Worm (Caenorhabditis elegans) whole organism, late embryonic: Measurements from ENCODE around the gene msp-56.

Source experiments
- C08G9.2 ChIP-seq: sonication (generic microtip); optimal IDR thresholded peaks from 2 replicates; lab custom pipeline; 2016; ENCODE audit warnings: mild to moderate bottlenecking, missing genetic modification characterization, moderate library complexity, missing compliant biosample characterization
- F13H6.1 ChIP-seq: sonication (generic microtip); optimal IDR thresholded peaks from 2 replicates; lab custom pipeline; 2016; ENCODE audit warnings: missing genetic modification characterization, missing compliant biosample characterization
- K09A11.1 ChIP-seq: sonication (generic microtip); optimal IDR thresholded peaks from 2 replicates; lab custom pipeline; 2017; ENCODE audit warnings: antibody characterized with exemption, mild to moderate bottlenecking, missing genetic modification characterization, missing compliant biosample characterization; ENCODE audit not compliant: insufficient read depth
- Y22D7AL.16 ChIP-seq: sonication (generic microtip); optimal IDR thresholded peaks from 2 replicates; lab custom pipeline; 2016; ENCODE audit warnings: missing genetic modification characterization, missing compliant biosample characterization
- ceh-18 ChIP-seq: sonication (generic microtip); optimal IDR thresholded peaks from 2 replicates; lab custom pipeline; 2016; ENCODE audit warnings: missing genetic modification characterization, missing compliant biosample characterization
- ceh-19 ChIP-seq: fragments of 200-800 bp; sonication (Bioruptor generic); optimal IDR thresholded peaks from 2 replicates; lab custom pipeline; 2018; ENCODE audit warnings: mild to moderate bottlenecking, missing genetic modification characterization, missing compliant biosample characterization
- ceh-22 ChIP-seq: sonication (generic microtip); optimal IDR thresholded peaks from 2 replicates; lab custom pipeline; 2017; ENCODE audit warnings: missing biosample characterization, missing genetic modification characterization
- ceh-24 ChIP-seq: sonication (generic microtip); optimal IDR thresholded peaks from 2 replicates; lab custom pipeline; 2016; ENCODE audit warnings: mild to moderate bottlenecking, missing genetic modification characterization, missing compliant biosample characterization
- ceh-30 ChIP-seq: fragments of 150-350 bp; optimal IDR thresholded peaks from 2 replicates; lab custom pipeline; 2014; ENCODE audit warnings: missing biosample characterization, missing genetic modification characterization
- ceh-34 ChIP-seq: sonication (generic microtip); optimal IDR thresholded peaks from 2 replicates; lab custom pipeline; 2016; ENCODE audit warnings: mild to moderate bottlenecking, missing genetic modification characterization, missing compliant biosample characterization
- ceh-45 ChIP-seq: fragments of 200-800 bp; sonication (Bioruptor generic); IDR thresholded peaks from 2 replicates; pipeline ENCODE4 v1.3.6; 2022; ENCODE audit warnings: missing genetic modification reagents, missing genetic modification characterization, missing compliant biosample characterization
- ceh-9 ChIP-seq: sonication (generic microtip); optimal IDR thresholded peaks from 2 replicates; lab custom pipeline; 2016; ENCODE audit warnings: mild to moderate bottlenecking, missing genetic modification characterization, inconsistent platforms, missing compliant biosample characterization
- che-1 ChIP-seq: sonication (generic microtip); optimal IDR thresholded peaks from 2 replicates; lab custom pipeline; 2016; ENCODE audit warnings: mild to moderate bottlenecking, missing genetic modification characterization, missing compliant biosample characterization
- elt-4 ChIP-seq: sonication (generic microtip); optimal IDR thresholded peaks from 2 replicates; lab custom pipeline; 2016; ENCODE audit warnings: missing genetic modification characterization, missing compliant biosample characterization
- ets-4 ChIP-seq: sonication (generic microtip); optimal IDR thresholded peaks from 2 replicates; lab custom pipeline; 2016; ENCODE audit warnings: missing genetic modification characterization, missing compliant biosample characterization
- eyg-1 ChIP-seq: sonication (generic microtip); optimal IDR thresholded peaks from 2 replicates; lab custom pipeline; 2016; ENCODE audit warnings: missing genotype, missing genetic modification characterization, missing compliant biosample characterization
- fax-1 ChIP-seq: sonication (generic microtip); optimal IDR thresholded peaks from 2 replicates; lab custom pipeline; 2016; ENCODE audit warnings: missing genotype, missing genetic modification characterization, missing compliant biosample characterization
- fkh-10 ChIP-seq: fragments of 150-350 bp; optimal IDR thresholded peaks from 2 replicates; lab custom pipeline; 2014; ENCODE audit warnings: missing biosample characterization, missing genetic modification reagents, missing genetic modification characterization
- gmeb-2 ChIP-seq: sonication (generic microtip); optimal IDR thresholded peaks from 2 replicates; lab custom pipeline; 2016; ENCODE audit warnings: missing genetic modification characterization, inconsistent platforms, missing compliant biosample characterization
- hlh-15 ChIP-seq: sonication (generic microtip); optimal IDR thresholded peaks from 2 replicates; lab custom pipeline; 2016; ENCODE audit warnings: missing genetic modification characterization, missing compliant biosample characterization
- hlh-6 ChIP-seq: sonication (generic microtip); optimal IDR thresholded peaks from 2 replicates; lab custom pipeline; 2016; ENCODE audit warnings: missing genotype, missing genetic modification characterization, missing compliant biosample characterization
- lim-6 ChIP-seq: sonication (generic microtip); optimal IDR thresholded peaks from 2 replicates; lab custom pipeline; 2016; ENCODE audit warnings: missing genetic modification characterization, missing compliant biosample characterization
- lin-11 ChIP-seq: fragments of 200-800 bp; sonication (Bioruptor generic); optimal IDR thresholded peaks from 2 replicates; lab custom pipeline; 2018; ENCODE audit warnings: mild to moderate bottlenecking, missing genetic modification characterization, missing compliant biosample characterization
- madf-2 ChIP-seq: sonication (generic microtip); optimal IDR thresholded peaks from 2 replicates; lab custom pipeline; 2017; ENCODE audit warnings: missing genetic modification characterization, missing compliant biosample characterization
- mec-3 ChIP-seq: sonication (generic microtip); optimal IDR thresholded peaks from 2 replicates; lab custom pipeline; 2016; ENCODE audit warnings: borderline replicate concordance, missing genetic modification characterization, missing compliant biosample characterization
- nhr-11 ChIP-seq: fragments of 150-350 bp; optimal IDR thresholded peaks from 2 replicates; lab custom pipeline; 2014; ENCODE audit warnings: missing biosample characterization, missing genetic modification characterization
- nhr-232 ChIP-seq: sonication (generic microtip); optimal IDR thresholded peaks from 2 replicates; lab custom pipeline; 2016; ENCODE audit warnings: missing genetic modification characterization, missing compliant biosample characterization
- npax-4 ChIP-seq: sonication (generic microtip); optimal IDR thresholded peaks from 2 replicates; lab custom pipeline; 2016; ENCODE audit warnings: missing genetic modification characterization, missing compliant biosample characterization
- odd-2 ChIP-seq: sonication (generic microtip); optimal IDR thresholded peaks from 2 replicates; lab custom pipeline; 2017; ENCODE audit warnings: antibody characterized with exemption, mild to moderate bottlenecking, missing genetic modification characterization, missing compliant biosample characterization
- pag-3 ChIP-seq: sonication (generic microtip); optimal IDR thresholded peaks from 2 replicates; lab custom pipeline; 2016; ENCODE audit warnings: missing compliant biosample characterization, missing genetic modification characterization, borderline replicate concordance
- pat-9 ChIP-seq: fragments of 200-800 bp; sonication (Bioruptor generic); optimal IDR thresholded peaks from 2 replicates; lab custom pipeline; 2018; ENCODE audit warnings: mild to moderate bottlenecking, missing genetic modification characterization, moderate library complexity, missing compliant biosample characterization
- pha-4 ChIP-seq: fragments of 150-350 bp; optimal IDR thresholded peaks from 2 replicates; lab custom pipeline; 2018; ENCODE audit warnings: missing biosample characterization, missing genetic modification reagents, missing genetic modification characterization
- pqm-1 ChIP-seq: sonication (generic microtip); optimal IDR thresholded peaks from 2 replicates; lab custom pipeline; 2016; ENCODE audit warnings: missing genetic modification characterization, missing compliant biosample characterization
- sdc-2 ChIP-seq: sonication (generic microtip); optimal IDR thresholded peaks from 2 replicates; lab custom pipeline; 2016; ENCODE audit warnings: missing genotype, missing genetic modification characterization, missing compliant biosample characterization
- sox-4 ChIP-seq: sonication (generic microtip); optimal IDR thresholded peaks from 2 replicates; lab custom pipeline; 2017; ENCODE audit warnings: mild to moderate bottlenecking, missing genetic modification characterization, inconsistent platforms, missing compliant biosample characterization
- unc-3 ChIP-seq, 2 experiments: fragments of 200-800 bp in 1 of 2; sonication (Bioruptor generic) in 1 of 2; sonication (generic microtip) in 1 of 2; conservative IDR thresholded peaks in 1 of 2; optimal IDR thresholded peaks in 1 of 2; 2 replicates each; pipeline versions ENCODE4 v1.3.6 to Lab custom; 2016 to 2022; ENCODE audit warnings: missing compliant biosample characterization in 2 of 2, missing genetic modification characterization in 2 of 2, missing genetic modification reagents in 1 of 2

msp-56 gene

DNA sequence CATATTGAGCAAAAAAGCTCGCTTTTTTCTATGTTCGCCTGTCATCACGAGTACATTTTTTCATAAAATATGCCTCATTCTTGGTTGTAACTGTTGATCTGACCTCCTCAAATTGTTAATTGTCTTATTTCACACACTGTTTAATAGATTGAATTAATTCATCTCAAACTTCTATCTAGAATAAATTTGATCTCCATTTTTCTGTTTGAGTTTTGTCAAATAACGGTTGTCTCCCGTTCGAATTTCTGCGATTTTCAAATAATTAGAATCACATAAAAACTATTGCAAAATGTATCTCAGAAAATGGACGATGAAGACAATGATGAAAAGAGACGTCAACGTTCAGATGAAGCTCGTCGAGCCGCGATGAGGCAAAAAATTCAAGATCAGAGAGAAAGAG, 20.6 kb downstream of the msp-56 start, which contains the start of gene K07F5.14:
TSS of gene K07F5.14 (plus strand) at position 301 of the 400 bp plus-strand sequence.
- no peak for TF ChIP-seq Y22D7AL.16 (tag; lab: Kevin White, UChicago)
- no peak for TF ChIP-seq elt-4 (tag; lab: Kevin White, UChicago)
- no peak for TF ChIP-seq pqm-1
- TF ChIP-seq ceh-22, result no peak

DNA sequence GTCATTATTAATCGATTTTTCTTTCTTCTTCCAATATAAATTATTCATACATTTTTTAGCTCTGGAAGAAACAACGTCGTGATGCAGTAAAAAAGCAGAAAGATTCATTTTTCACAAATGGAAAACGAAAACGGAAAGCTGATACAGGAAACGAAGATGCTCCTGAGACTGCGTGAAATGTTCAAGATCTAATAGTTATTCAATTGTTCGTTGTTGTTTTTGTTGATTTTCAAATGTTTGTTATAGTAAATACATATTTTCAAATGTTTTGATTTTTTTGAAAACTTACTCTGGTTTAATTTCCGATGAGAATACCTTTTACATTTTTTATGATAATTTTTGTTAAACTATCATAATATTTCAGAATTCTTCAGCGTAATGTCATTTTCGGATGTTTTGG, 22.5 kb downstream of the msp-56 start, which contains the start of gene K07F5.16:
TSS of gene K07F5.16 (plus strand) at position 301 of the 400 bp plus-strand sequence.
- TF ChIP-seq pha-4 (no peak), ceh-24 (tag; lab: Kevin White, UChicago) (no peak), hlh-15 (tag; lab: Kevin White, UChicago) (no peak), ceh-45 (GFP tag; lab: Robert Waterston, UW) (no peak), che-1 (no peak), hlh-6 (tag; lab: Kevin White, UChicago) (no peak), elt-4 (tag; lab: Kevin White, UChicago) (no peak), ceh-30 (tag; lab: Kevin White, UChicago) (no peak), pag-3 (tag; lab: Kevin White, UChicago) (no peak), sox-4 (no peak), gmeb-2 (tag; lab: Kevin White, UChicago) (no peak), ets-4 (tag; lab: Kevin White, UChicago) (no peak), pat-9 (tag; lab: Kevin White, UChicago) (no peak), C08G9.2 (tag; lab: Kevin White, UChicago) (no peak), ceh-18 (no peak), nhr-232 (tag; lab: Kevin White, UChicago) (no peak), F13H6.1 (tag; lab: Kevin White, UChicago) (no peak), nhr-11 (tag; lab: Kevin White, UChicago) (no peak), ceh-34 (tag; lab: Kevin White, UChicago) (no peak), fkh-10 (GFP tag; lab: Kevin White, UChicago) (no peak)

DNA sequence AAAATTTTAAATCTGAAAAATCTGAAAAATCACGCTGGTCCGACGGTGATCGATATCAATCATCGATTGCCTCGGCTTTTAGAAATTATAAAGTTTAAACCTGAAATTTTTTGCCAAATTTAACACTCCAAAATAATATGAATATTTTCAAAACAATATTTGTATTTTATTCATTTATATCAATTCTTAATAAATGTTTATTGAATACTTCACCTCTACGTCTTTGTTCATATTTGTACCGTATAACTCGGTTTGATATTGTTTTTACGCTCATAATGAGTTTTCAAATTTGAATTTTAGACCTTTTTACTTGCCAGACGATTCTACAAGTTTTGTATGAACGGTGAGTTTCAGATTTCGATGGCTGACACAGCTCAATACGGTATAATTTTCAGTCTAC, 23.4 kb downstream of the msp-56 start, which contains the start of the genes K07F5.15 and K07F5.22:
TSS of gene K07F5.15 (plus strand) at position 301 of the 400 bp plus-strand sequence.
TSS of gene K07F5.22 (plus strand) at position 301 of the 400 bp plus-strand sequence.
- TF ChIP-seq che-1 (no peak), K09A11.1 (tag; lab: Kevin White, UChicago) (no peak), hlh-15 (tag; lab: Kevin White, UChicago) (no peak), fkh-10 (GFP tag; lab: Kevin White, UChicago) (no peak), npax-4 (no peak), fax-1 (tag; lab: Kevin White, UChicago) (no peak), sox-4 (no peak), madf-2 (no peak), ceh-9 (tag; lab: Kevin White, UChicago) (no peak), pat-9 (tag; lab: Kevin White, UChicago) (no peak), lim-6 (tag; lab: Kevin White, UChicago) (no peak), hlh-6 (tag; lab: Kevin White, UChicago) (no peak)

DNA sequence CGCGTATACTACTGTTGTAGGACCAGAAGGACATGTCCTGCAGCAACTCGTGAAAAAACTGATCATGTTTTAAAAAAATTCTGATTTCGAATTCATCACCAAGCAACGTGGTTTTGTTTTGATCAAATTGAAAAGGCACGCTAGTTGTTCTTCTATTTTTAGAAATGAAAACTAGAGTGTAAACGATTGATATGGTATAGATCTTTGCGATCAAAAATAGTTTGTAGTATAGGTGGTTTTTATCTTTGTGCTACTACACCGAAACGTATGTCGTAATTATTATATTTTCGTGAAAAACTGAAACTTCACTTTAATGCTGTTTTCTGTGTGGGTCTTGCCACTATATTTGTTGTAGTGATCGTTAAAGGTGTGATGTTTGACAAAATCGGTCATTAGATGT, 25.5 kb downstream of the msp-56 start:
- no peak for TF ChIP-seq odd-2
- no peak for TF ChIP-seq ceh-22
- no peak for TF ChIP-seq lin-11 (tag; lab: Kevin White, UChicago)
- TF ChIP-seq eyg-1 (tag; lab: Kevin White, UChicago), result no peak
- no peak for TF ChIP-seq ceh-34 (tag; lab: Kevin White, UChicago)
- TF ChIP-seq ceh-19, result no peak
- TF ChIP-seq ceh-24 (tag; lab: Kevin White, UChicago), result no peak
- TF ChIP-seq C08G9.2 (tag; lab: Kevin White, UChicago), result no peak
- TF ChIP-seq pat-9 (tag; lab: Kevin White, UChicago), result no peak

DNA sequence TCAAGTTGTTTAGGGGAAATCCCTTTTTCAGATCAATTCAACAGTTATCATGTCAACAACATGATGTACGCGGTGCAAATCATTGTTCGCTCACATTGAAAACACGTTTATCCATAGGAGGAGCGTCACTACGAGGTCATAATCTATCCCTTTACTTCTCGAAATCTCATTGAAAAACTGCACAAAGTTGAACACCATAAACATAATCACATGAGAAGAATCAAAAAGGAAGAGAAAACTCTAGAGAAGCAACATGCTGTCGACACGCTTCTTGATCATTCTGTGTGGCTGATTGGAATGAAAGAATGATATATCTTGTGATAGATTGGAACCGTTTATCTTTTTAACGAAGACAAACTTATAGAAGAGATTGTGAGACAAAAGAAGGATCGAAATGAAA, 26.6 kb downstream of the msp-56 start:
- TF ChIP-seq unc-3 (GFP tag; conservative IDR thresholded peaks at IDR 0.05; lab: Robert Waterston, UW) (no peak), unc-3 (tag; optimal IDR thresholded peaks at IDR 0.05; lab: Kevin White, UChicago) (no peak), gmeb-2 (tag; lab: Kevin White, UChicago) (no peak), sdc-2 (no peak), mec-3 (tag; lab: Kevin White, UChicago) (no peak), ceh-22 (no peak), hlh-6 (tag; lab: Kevin White, UChicago) (no peak)
